Worm (Caenorhabditis elegans) whole organism, L4/young adult: ENCODE data around the gene srx-43.

Experiments used
- W03F9.2 ChIP-seq: fragments of 150-350 bp; optimal IDR thresholded peaks from 2 replicates; lab custom pipeline; 2014; ENCODE audit warnings: missing biosample characterization, missing genetic modification characterization
- dao-5 ChIP-seq: sonication (generic microtip); optimal IDR thresholded peaks from 2 replicates; lab custom pipeline; 2016; ENCODE audit warnings: missing genotype, missing genetic modification characterization, moderate library complexity, missing compliant biosample characterization
- him-1 ChIP-seq: sonication (generic microtip); optimal IDR thresholded peaks from 2 replicates; lab custom pipeline; 2016; ENCODE audit warnings: missing genotype, missing genetic modification reagents, missing genetic modification characterization, missing compliant biosample characterization

The srx-43 gene

ce11 chrV:16007505-16007904 is 10.3 kb upstream of the srx-43 start, which contains the start of gene str-231:
Gene str-231 (minus strand): TSS chrV:16007605.
- TF ChIP-seq him-1 (tag; lab: Kevin White, UChicago) (no peak), W03F9.2 (tag; lab: Kevin White, UChicago) (no peak), dao-5 (no peak)

DNA sequence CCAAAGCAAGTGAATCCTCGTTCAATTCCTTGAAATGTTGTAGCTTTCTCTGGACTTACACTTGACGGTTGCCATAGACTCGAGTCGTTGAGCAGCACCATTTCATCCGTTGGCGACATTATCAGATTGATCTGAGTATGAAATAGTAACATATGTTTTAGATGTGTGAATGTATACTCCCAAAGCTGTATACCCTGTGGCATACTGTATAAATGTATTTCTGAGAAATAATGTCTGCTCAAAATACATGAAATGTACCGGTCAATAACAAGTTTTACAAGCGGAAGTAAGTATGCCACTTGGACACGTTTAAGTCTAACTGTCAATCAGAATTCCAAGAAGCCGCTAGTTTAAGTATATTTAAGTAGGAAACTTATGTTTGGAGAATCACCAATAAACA is 8.2 kb upstream of the srx-43 start, which contains the start of gene str-233:
Gene str-233, minus strand, starts transcription at position 101 of the 400 bp plus-strand sequence.
- TF ChIP-seq him-1 (tag; lab: Kevin White, UChicago) (no peak), W03F9.2 (tag; lab: Kevin White, UChicago) (no peak), dao-5 (no peak)

DNA sequence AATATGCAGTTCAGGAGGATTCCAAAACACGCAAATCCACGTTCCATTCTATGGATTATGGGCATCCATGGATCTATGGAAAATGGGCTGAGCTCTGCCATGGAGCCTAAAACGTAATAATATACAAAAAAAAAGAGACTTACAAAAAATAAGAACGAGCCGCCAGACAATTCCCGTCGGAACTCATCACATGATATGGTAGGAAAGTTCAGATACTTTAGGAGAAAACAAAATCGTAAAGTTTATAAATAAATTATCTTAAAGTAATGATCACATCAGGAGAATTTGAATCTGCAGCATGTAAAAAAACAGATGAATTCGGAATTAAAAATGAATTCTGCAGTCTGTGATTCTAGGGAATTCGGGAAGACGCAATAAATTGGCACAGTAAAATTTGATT is 2.1 kb upstream of the srx-43 start, which contains the start of gene str-232:
Gene str-232, minus strand, starts transcription at position 101 of the 400 bp plus-strand sequence.
- TF ChIP-seq dao-5 (no peak), him-1 (tag; lab: Kevin White, UChicago) (no peak), W03F9.2 (tag; lab: Kevin White, UChicago) (no peak)

DNA sequence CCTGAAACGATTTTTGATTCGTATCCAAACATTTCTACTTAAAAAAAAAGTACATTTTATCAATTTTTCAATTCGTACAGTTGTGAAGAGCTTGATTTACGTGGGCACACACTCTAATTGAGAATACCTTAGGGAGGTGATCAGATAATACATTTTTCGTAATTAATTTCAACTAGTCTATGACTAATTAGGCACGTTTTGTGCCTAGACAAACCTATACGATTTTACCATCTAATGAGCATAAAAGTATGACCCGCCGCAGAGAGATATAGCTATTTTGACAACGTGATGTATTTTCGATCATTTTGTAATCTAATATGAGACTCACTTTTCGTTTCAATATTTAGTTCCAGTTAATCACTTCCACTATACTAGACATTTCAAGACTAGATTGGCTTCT is 794 bp upstream of the srx-43 start:
- TF ChIP-seq him-1 (tag; lab: Kevin White, UChicago) (no peak), dao-5 (no peak), W03F9.2 (tag; lab: Kevin White, UChicago) (no peak)

ce11 chrV:16020042-16020441 is 2.3 kb downstream of the srx-43 start, which contains the start of gene srx-44:
Gene srx-44 (plus strand): TSS chrV:16020342.
- TF ChIP-seq W03F9.2 (tag; lab: Kevin White, UChicago) (no peak), him-1 (tag; lab: Kevin White, UChicago) (no peak), dao-5 (no peak)

DNA sequence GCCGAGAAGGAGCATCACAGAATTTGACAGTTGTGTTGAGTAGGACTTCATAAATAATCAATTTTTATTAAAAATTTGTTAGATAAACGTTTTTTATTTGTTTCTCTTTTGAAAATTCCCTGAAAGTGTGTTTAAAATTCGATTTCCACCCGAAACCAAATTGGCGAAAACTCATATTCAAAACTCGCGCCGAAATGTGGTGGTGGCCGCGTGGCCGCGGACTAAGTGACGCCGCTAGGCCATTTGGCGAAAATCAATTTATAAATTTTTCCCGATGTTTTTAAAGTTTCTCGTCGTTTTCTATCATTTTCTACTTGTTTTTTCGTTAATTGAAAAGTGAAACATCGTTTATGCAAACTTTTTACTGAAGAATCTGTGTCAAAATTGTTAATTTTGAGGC is 4.8 kb downstream of the srx-43 start:
- TF ChIP-seq him-1 (tag; lab: Kevin White, UChicago): no peak
- no peak for TF ChIP-seq dao-5
- no peak for TF ChIP-seq W03F9.2 (tag; lab: Kevin White, UChicago)

ce11 chrV:16023051-16023450 is 5.3 kb downstream of the srx-43 start, which contains the start of gene cwc-15:
Gene cwc-15 (plus strand): TSS chrV:16023351.
- no peak for TF ChIP-seq W03F9.2 (tag; lab: Kevin White, UChicago)
- TF ChIP-seq him-1 (tag; lab: Kevin White, UChicago): no peak
- no peak for TF ChIP-seq dao-5

- TF ChIP-seq dao-5 (no peak), W03F9.2 (tag; lab: Kevin White, UChicago) (no peak), him-1 (tag; lab: Kevin White, UChicago) (no peak)
These were observed 5.8 kb downstream of the srx-43 start for ce11 chrV:16023559-16023958.

DNA sequence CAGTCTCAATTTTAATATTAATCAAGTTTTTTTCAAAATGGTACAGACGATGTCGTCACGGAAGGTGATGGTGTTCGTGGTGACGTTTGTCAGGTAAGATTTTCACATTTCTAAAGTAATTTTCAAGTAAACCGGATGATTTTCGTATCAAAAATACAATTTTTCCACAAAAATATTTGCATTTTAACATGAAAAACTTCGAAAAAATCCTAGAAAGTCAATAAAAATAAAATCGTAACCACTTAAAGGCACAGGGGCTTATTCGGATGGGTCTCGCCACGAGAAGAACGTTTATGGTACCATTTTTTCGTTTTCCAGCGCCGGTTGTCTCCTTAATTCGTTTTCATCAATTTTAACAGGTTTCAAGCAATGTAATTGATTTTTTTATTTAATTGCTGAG is 6.5 kb downstream of the srx-43 start, which contains the start of gene T10C6.6:
Gene T10C6.6, plus strand, starts transcription at position 27 of the 400 bp plus-strand sequence.
- TF ChIP-seq dao-5: no peak
- TF ChIP-seq him-1 (tag; lab: Kevin White, UChicago): no peak
- no peak for TF ChIP-seq W03F9.2 (tag; lab: Kevin White, UChicago)

ce11 chrV:16024917-16025316 is 7.1 kb downstream of the srx-43 start:
- TF ChIP-seq dao-5: no peak
- no peak for TF ChIP-seq him-1 (tag; lab: Kevin White, UChicago)
- TF ChIP-seq W03F9.2 (tag; lab: Kevin White, UChicago): no peak

DNA sequence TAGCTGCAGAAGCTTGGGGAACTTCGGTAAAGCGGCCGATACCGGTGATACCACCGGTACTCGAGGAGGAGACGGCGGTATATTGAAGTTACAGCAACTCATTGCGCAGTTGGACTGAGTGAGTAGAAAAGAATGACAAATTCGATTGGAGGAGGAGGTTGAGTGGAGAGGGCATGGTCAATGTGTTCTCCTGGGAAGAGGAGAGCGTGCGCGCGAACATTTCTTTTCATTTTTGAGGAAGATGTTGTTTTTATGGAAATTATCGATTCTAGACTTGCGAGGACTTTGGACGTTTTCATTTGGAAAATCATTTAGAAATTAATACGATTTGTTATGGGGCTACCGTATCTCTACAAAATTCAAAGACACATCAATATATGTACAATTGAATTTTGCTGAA is 11.5 kb downstream of the srx-43 start:
- no peak for TF ChIP-seq dao-5
- no peak for TF ChIP-seq W03F9.2 (tag; lab: Kevin White, UChicago)
- TF ChIP-seq him-1 (tag; lab: Kevin White, UChicago): no peak

ce11 chrV:16031571-16031970 is 13.8 kb downstream of the srx-43 start, which contains the start of gene T10C6.7:
Gene T10C6.7 (minus strand): TSS chrV:16031713.
- TF ChIP-seq dao-5: no peak
- TF ChIP-seq W03F9.2 (tag; lab: Kevin White, UChicago): no peak
- TF ChIP-seq him-1 (tag; lab: Kevin White, UChicago): no peak

DNA sequence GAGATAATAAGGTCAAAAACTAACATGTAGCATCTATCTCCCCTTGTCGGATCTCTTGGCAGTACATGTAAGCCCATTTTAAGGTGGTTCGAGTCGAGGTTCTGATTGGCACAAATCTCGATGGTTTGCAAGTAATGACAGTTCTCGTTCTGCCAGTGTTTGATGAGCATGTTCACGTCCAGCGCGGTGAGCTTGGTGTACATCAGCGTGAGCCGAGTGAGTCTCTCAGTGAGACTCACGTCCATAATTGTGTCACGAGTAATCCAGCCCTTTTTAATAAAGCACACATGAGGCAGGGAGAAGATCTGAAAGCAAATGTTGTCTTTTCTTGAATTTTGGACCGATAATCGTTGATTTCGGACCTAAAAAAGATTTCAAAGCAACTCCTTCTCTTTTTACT is 15.0 kb downstream of the srx-43 start, which contains the start of gene T10C6.16:
Gene T10C6.16, minus strand, starts transcription at position 245 of the 400 bp plus-strand sequence.
- TF ChIP-seq him-1 (tag; lab: Kevin White, UChicago) (no peak), dao-5 (no peak), W03F9.2 (tag; lab: Kevin White, UChicago) (no peak)

ce11 chrV:16033491-16033890 is 15.7 kb downstream of the srx-43 start:
- TF ChIP-seq dao-5 (no peak), him-1 (tag; lab: Kevin White, UChicago) (no peak), W03F9.2 (tag; lab: Kevin White, UChicago) (no peak)

DNA sequence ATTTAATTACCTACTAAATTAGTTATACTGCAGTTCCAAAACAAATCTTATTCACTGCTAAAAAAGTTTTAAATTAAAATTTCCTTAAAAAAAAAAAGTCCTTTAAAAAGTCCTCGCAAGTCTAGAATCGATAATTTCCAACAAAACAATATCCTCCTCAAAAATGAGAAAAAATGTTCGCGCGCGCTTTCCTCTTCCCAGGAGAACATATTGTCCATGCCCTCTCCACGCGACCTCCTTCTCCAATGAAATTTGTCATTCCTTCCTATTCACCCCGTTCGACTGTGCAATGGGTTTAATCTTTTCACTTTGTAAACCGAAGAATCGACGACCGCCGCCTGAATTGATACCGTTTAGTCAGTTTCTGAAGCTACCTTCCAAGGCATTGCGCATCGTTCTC is 18.4 kb downstream of the srx-43 start, which contains the start of gene T10C6.10:
Gene T10C6.10, plus strand, starts transcription at position 248 of the 400 bp plus-strand sequence.
- TF ChIP-seq him-1 (tag; lab: Kevin White, UChicago) (no peak), W03F9.2 (tag; lab: Kevin White, UChicago) (no peak), dao-5 (no peak)
